Fruit fly (Drosophila melanogaster): ENCODE results near the gene CG3226.

- TF ChIP-seq CTCF (optimal IDR thresholded peaks at IDR 0.05) (no peak), CG8478 (optimal IDR thresholded peaks at IDR 0.05) (no peak)
Measured at dm6 chrX:6678635-6679501, 24.8 kb upstream of the CG3226 start, which contains the start of gene ND-ASHI.
